Fruit fly (Drosophila melanogaster): ENCODE results near the gene CG9175.

Gene CG9175

DNA sequence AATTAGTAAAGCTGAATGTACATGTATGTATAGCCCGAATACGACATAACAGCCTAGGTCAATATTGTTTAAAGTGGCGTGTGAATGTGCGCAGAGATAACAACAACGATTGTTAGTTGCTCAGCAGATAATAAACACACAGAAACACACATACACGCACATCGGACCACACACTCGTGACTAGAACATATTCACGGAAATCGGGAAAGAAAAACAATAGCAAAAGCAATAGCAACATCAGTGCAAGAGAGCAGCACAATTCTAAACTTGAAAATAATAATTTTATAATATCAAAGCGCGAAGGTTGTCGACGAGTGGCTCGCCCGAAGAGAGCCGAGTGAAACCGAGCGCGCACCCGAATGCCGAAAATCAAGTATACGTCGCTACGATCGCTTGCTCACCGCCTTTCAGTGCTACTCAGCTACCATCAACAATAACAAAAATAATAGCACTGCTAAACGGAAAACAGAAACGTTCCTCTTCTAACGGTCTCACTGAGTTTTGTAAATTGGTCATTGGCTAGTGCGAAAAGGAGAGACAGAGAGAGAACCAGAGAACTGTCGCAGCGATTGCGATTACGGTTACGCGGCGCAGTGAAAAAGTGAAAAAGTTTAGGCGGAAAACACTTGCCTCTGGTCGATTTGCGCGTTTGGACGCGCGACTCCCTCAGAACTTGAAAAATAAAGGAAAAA is 15.7 kb downstream of the CG9175 start:
- TF ChIP-seq sv (GFP tag; optimal IDR thresholded peaks at IDR 0.05): no peak
- TF ChIP-seq Rel (GFP tag; optimal IDR thresholded peaks at IDR 0.05): no peak
- peak; percentile 52 for TF ChIP-seq Rel (tag; optimal IDR thresholded peaks at IDR 0.05)
- peak; percentile 15 for TF ChIP-seq Hnf4 (GFP tag; optimal IDR thresholded peaks at IDR 0.05)
- peak; percentile 42 for TF ChIP-seq h (GFP tag; optimal IDR thresholded peaks at IDR 0.05)
- peak; percentile 57 for TF ChIP-seq br (GFP tag; optimal IDR thresholded peaks at IDR 0.05)
- peak; percentile 49 for TF ChIP-seq Jra (GFP tag; optimal IDR thresholded peaks at IDR 0.05)
- no peak for TF ChIP-seq usp (GFP tag; optimal IDR thresholded peaks at IDR 0.05)
- peak; percentile 35 for TF ChIP-seq psq (GFP tag; optimal IDR thresholded peaks at IDR 0.05)
- TF ChIP-seq GATAd (GFP tag; optimal IDR thresholded peaks at IDR 0.05): no peak
- peak; percentile 62 for TF ChIP-seq CrebA (GFP tag; optimal IDR thresholded peaks at IDR 0.05; ENCODE audit: borderline replicate concordance)
- no peak for TF ChIP-seq dl (GFP tag; optimal IDR thresholded peaks at IDR 0.05; ENCODE audit: insufficient read depth in 1 of 2, partially characterized antibody in 2 of 2)
- peak; percentile 52 for TF ChIP-seq Dif (GFP tag; optimal IDR thresholded peaks at IDR 0.05; ENCODE audit: partially characterized antibody)
- peak; percentile 16 for TF ChIP-seq Sp1 (GFP tag; optimal IDR thresholded peaks at IDR 0.05)
- peak; percentile 27 for TF ChIP-seq rgr (GFP tag; optimal IDR thresholded peaks at IDR 0.05)
- peak; percentile 2 for TF ChIP-seq brk (GFP tag; optimal IDR thresholded peaks at IDR 0.05)
- TF ChIP-seq Hr83 (GFP tag; optimal IDR thresholded peaks at IDR 0.05; ENCODE audit: poor library complexity, severe bottlenecking): peak; percentile 34
- peak; percentile 30 for TF ChIP-seq Vsx2 (GFP tag; optimal IDR thresholded peaks at IDR 0.05; ENCODE audit: partially characterized antibody)
- peak; percentile 29 for TF ChIP-seq OdsH (GFP tag; optimal IDR thresholded peaks at IDR 0.05)

DNA sequence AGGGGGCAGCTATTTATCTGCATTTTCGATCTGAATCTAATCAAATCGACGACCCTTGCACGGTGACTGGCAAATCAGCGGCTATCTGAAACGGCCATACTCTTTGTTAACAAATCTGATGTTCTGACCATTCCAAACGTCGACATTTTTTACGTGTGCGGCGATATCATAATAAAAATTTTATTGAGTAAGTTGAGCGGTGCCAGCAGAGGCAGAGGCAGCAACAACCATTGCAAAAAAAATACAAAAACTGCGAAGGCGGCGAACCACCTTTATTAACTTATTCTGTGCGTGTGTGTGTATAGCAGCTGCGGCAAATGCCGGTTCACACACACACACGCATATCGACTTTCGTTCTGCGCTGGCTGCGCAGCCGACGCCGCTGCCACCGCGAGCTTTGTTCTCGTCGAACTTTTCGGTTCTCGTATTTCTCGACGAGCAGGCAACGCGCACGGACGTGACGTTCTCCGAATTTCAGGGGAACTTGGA is 16.6 kb downstream of the CG9175 start, which contains the start of gene Kr-h1:
Kr-h1 (plus strand) TSS at position 447 of the 489 bp plus-strand sequence.
- TF ChIP-seq fru (GFP tag; optimal IDR thresholded peaks at IDR 0.05): peak; percentile 69
- TF ChIP-seq brk (GFP tag; optimal IDR thresholded peaks at IDR 0.05): peak; percentile 60
- peak; percentile 38 for TF ChIP-seq Rel (GFP tag; optimal IDR thresholded peaks at IDR 0.05)
- peak; percentile 58 for TF ChIP-seq Rel (tag; optimal IDR thresholded peaks at IDR 0.05)
- TF ChIP-seq br (GFP tag; optimal IDR thresholded peaks at IDR 0.05): peak; percentile 26
- TF ChIP-seq CrebA (GFP tag; optimal IDR thresholded peaks at IDR 0.05; ENCODE audit: borderline replicate concordance): peak; percentile 86
- TF ChIP-seq Dif (GFP tag; optimal IDR thresholded peaks at IDR 0.05; ENCODE audit: partially characterized antibody): no peak
- peak; percentile 76 for TF ChIP-seq Hr83 (GFP tag; optimal IDR thresholded peaks at IDR 0.05; ENCODE audit: poor library complexity, severe bottlenecking)
- peak; percentile 8 for TF ChIP-seq HLH106 (tag; optimal IDR thresholded peaks at IDR 0.05)
- TF ChIP-seq jim (GFP tag; optimal IDR thresholded peaks at IDR 0.05): peak; percentile 81
- TF ChIP-seq dl (GFP tag; optimal IDR thresholded peaks at IDR 0.05; ENCODE audit: insufficient read depth in 1 of 2, partially characterized antibody in 2 of 2): peak in 1 of 2 experiments; percentile 40
- TF ChIP-seq tai (GFP tag; optimal IDR thresholded peaks at IDR 0.05): peak; percentile 8
- TF ChIP-seq Hnf4 (GFP tag; optimal IDR thresholded peaks at IDR 0.05): no peak
- no peak for TF ChIP-seq lola (GFP tag; optimal IDR thresholded peaks at IDR 0.05)
- no peak for TF ChIP-seq Dfd (GFP tag; optimal IDR thresholded peaks at IDR 0.05)
- TF ChIP-seq h (GFP tag; optimal IDR thresholded peaks at IDR 0.05): peak; percentile 58
- TF ChIP-seq sage (GFP tag; optimal IDR thresholded peaks at IDR 0.05): no peak

DNA sequence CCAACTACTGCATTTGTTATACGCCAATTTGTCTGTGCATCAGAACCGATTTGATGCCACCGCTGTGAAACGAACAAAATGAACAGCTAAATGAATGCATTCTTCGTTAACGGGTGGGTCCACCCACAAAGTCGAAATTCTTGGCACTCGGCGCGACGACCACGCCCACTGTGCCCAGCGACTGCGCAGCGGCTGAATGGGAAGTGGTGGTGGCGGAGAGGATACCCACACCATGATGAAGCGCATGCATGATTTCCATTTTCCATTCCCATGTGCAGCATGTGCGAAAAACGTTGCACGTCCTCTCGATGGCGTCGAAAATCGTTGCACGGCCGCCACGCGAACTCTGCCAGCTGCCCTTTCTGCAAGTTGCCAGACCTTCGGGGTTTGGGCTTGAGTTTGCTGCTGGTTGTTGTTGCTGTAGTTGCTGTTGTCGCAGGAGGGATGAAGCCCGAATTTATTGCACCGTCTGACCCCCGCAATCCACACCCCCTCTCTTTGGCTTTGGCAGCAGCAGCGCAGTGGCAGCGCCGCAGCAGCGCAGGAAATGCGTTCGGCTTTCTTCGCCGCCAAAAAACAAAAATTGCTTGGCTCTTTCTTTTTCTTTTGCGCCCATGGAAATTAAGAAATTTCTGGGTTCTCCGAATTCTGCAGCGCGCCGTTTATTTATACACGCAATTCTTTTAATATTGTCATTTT is 17.5 kb downstream of the CG9175 start:
- TF ChIP-seq rgr (GFP tag; optimal IDR thresholded peaks at IDR 0.05): no peak
- TF ChIP-seq sv (GFP tag; optimal IDR thresholded peaks at IDR 0.05): no peak
- TF ChIP-seq brk (GFP tag; optimal IDR thresholded peaks at IDR 0.05): no peak
- TF ChIP-seq CG9705 (GFP tag; optimal IDR thresholded peaks at IDR 0.05): peak; percentile 36
- TF ChIP-seq h (GFP tag; optimal IDR thresholded peaks at IDR 0.05): peak; percentile 5
- no peak for TF ChIP-seq Mio (GFP tag; optimal IDR thresholded peaks at IDR 0.05)
- no peak for TF ChIP-seq Dfd (GFP tag; optimal IDR thresholded peaks at IDR 0.05)
- TF ChIP-seq dsf (GFP tag; optimal IDR thresholded peaks at IDR 0.05; ENCODE audit: borderline replicate concordance): no peak
- TF ChIP-seq foxo (GFP tag; optimal IDR thresholded peaks at IDR 0.05): no peak
- no peak for TF ChIP-seq Hr83 (GFP tag; optimal IDR thresholded peaks at IDR 0.05; ENCODE audit: poor library complexity, severe bottlenecking)
- TF ChIP-seq OdsH (GFP tag; optimal IDR thresholded peaks at IDR 0.05): no peak
- no peak for TF ChIP-seq jim (GFP tag; optimal IDR thresholded peaks at IDR 0.05)
- no peak for TF ChIP-seq GATAd (GFP tag; optimal IDR thresholded peaks at IDR 0.05)
- no peak for TF ChIP-seq Abd-B (GFP tag; optimal IDR thresholded peaks at IDR 0.05)
- no peak for TF ChIP-seq CrebA (GFP tag; optimal IDR thresholded peaks at IDR 0.05; ENCODE audit: borderline replicate concordance)
- no peak for TF ChIP-seq N (GFP tag; optimal IDR thresholded peaks at IDR 0.05)
- TF ChIP-seq lola (GFP tag; optimal IDR thresholded peaks at IDR 0.05): peak; percentile 51
- TF ChIP-seq Vsx2 (GFP tag; optimal IDR thresholded peaks at IDR 0.05; ENCODE audit: partially characterized antibody): peak; percentile 9
- TF ChIP-seq psq (GFP tag; optimal IDR thresholded peaks at IDR 0.05): peak; percentile 57
- TF ChIP-seq dmrt93B (GFP tag; optimal IDR thresholded peaks at IDR 0.05): no peak
- TF ChIP-seq Jra (GFP tag; optimal IDR thresholded peaks at IDR 0.05): no peak
- no peak for TF ChIP-seq usp (GFP tag; optimal IDR thresholded peaks at IDR 0.05)
- TF ChIP-seq Myc (optimal IDR thresholded peaks at IDR 0.05): no peak
- no peak for TF ChIP-seq pan (optimal IDR thresholded peaks at IDR 0.05)
- TF ChIP-seq woc (GFP tag; optimal IDR thresholded peaks at IDR 0.05): peak; percentile 40
- peak; percentile 49 for TF ChIP-seq tai (GFP tag; optimal IDR thresholded peaks at IDR 0.05)
- no peak for TF ChIP-seq Dif (GFP tag; optimal IDR thresholded peaks at IDR 0.05; ENCODE audit: partially characterized antibody)
- TF ChIP-seq Rel (GFP tag; optimal IDR thresholded peaks at IDR 0.05): no peak
- TF ChIP-seq Rel (tag; optimal IDR thresholded peaks at IDR 0.05): peak; percentile 50
- no peak for TF ChIP-seq Hr78 (GFP tag; optimal IDR thresholded peaks at IDR 0.05)
- TF ChIP-seq ey (GFP tag; optimal IDR thresholded peaks at IDR 0.05): no peak
- TF ChIP-seq Sp1 (GFP tag; optimal IDR thresholded peaks at IDR 0.05): peak; percentile 54
- no peak for TF ChIP-seq Hnf4 (GFP tag; optimal IDR thresholded peaks at IDR 0.05)
- TF ChIP-seq fru (GFP tag; optimal IDR thresholded peaks at IDR 0.05): no peak
